Worm (Caenorhabditis elegans): ENCODE data around the gene ech-3.

DNA sequence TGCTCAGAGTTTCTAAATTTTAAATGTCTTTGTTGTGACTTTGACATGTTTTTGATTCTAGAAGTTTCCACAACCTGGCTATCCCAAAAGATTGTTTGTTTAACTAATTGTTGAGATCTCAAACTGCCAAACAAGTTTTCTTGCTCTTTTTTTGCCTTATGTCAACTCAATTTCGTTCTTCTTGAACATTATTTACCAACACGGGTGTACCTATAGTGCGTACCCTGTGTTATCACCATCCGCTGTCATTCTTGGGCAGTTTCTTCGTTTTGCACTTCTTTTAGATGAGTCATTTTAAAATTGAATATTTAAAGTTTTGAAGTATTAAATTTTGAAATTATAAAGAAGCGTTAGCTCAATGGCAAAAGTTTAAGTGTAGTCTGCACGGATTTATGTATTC is 5.1 kb upstream of the ech-3 start, which contains the start of gene sptl-2:
- no peak for TF ChIP-seq sea-1 (GFP tag; conservative IDR thresholded peaks at IDR 0.05)
- no peak for TF ChIP-seq hnd-1 (tag; optimal IDR thresholded peaks at IDR 0.05)
- TF ChIP-seq hmbx-1 (tag; optimal IDR thresholded peaks at IDR 0.05), result no peak
- TF ChIP-seq pes-1 (GFP tag; IDR thresholded peaks at IDR 0.05), result no peak
- TF ChIP-seq scrt-1 (GFP tag; IDR thresholded peaks at IDR 0.05), result no peak
- no peak for TF ChIP-seq ama-1 (optimal IDR thresholded peaks at IDR 0.05)
- no peak for TF ChIP-seq tbx-37 (GFP tag; conservative IDR thresholded peaks at IDR 0.05)
- no peak for TF ChIP-seq flt-1 (GFP tag; IDR thresholded peaks at IDR 0.05)
